Fruit fly (Drosophila melanogaster): ENCODE results near the gene CG10680.

The CG10680 gene

dm6 chr2L:19930102-19930501 lies 33.8 kb upstream of the CG10680 start (continued):
- TF ChIP-seq Oli (tag; optimal IDR thresholded peaks at IDR 0.05) (peak; percentile 23), Dll (GFP tag; IDR thresholded peaks at IDR 0.05; ENCODE audit: partially characterized antibody) (no peak), Dref (GFP tag; IDR thresholded peaks at IDR 0.05) (no peak), Atf6 (GFP tag; IDR thresholded peaks at IDR 0.05) (peak; percentile 48; the same call in 1 of the 2 replicates), al (GFP tag; IDR thresholded peaks at IDR 0.05) (no peak), CG2202 (tag; optimal IDR thresholded peaks at IDR 0.05) (no peak), CG7963 (GFP tag; IDR thresholded peaks at IDR 0.05; ENCODE audit: partially characterized antibody) (no peak), Usf (GFP tag; optimal IDR thresholded peaks at IDR 0.05) (no peak), CG6689 (GFP tag; IDR thresholded peaks at IDR 0.05) (peak; percentile 65; the same call in 1 of the 2 replicates), gsb-n (tag; optimal IDR thresholded peaks at IDR 0.05) (no peak), CG14014 (GFP tag; IDR thresholded peaks at IDR 0.05) (peak; percentile 39; the same call in 1 of the 2 replicates), CG9727 (GFP tag; optimal IDR thresholded peaks at IDR 0.05) (peak; percentile 42), CG17328 (GFP tag; IDR thresholded peaks at IDR 0.05) (0 out of 2 replicates have a peak, but pooled peaks have one; percentile 16), CG10366 (GFP tag; IDR thresholded peaks at IDR 0.05) (peak; percentile 28; the same call in 1 of the 2 replicates), Dfd (GFP tag; optimal IDR thresholded peaks at IDR 0.05) (no peak), chn (GFP tag; optimal IDR thresholded peaks at IDR 0.05) (peak; percentile 1), lov (optimal IDR thresholded peaks at IDR 0.05) (no peak), lov (GFP tag; IDR thresholded peaks at IDR 0.05) (no peak), nom (GFP tag; optimal IDR thresholded peaks at IDR 0.05) (no peak), oc (tag; optimal IDR thresholded peaks at IDR 0.05) (no peak), dmrt11E (tag; optimal IDR thresholded peaks at IDR 0.05) (peak; percentile 6), Dek (tag; optimal IDR thresholded peaks at IDR 0.05) (peak; percentile 38), Dbx (GFP tag; IDR thresholded peaks at IDR 0.05) (peak; percentile 60; the same call in 2 of the 3 replicates), trem (tag; optimal IDR thresholded peaks at IDR 0.05) (no peak), CG12744 (GFP tag; optimal IDR thresholded peaks at IDR 0.05) (no peak), Fer3 (tag; optimal IDR thresholded peaks at IDR 0.05) (peak; percentile 53), scrt (GFP tag; optimal IDR thresholded peaks at IDR 0.05) (peak; percentile 57), CG10321 (GFP tag; IDR thresholded peaks at IDR 0.05) (no peak), CG15479 (GFP tag; optimal IDR thresholded peaks at IDR 0.05) (no peak), CG12942 (GFP tag; optimal IDR thresholded peaks at IDR 0.05) (peak; percentile 4), wdn (GFP tag; IDR thresholded peaks at IDR 0.05) (peak; percentile 4; the same call in 1 of the 2 replicates), CG10654 (GFP tag; optimal IDR thresholded peaks at IDR 0.05) (peak; percentile 20), phol (tag; optimal IDR thresholded peaks at IDR 0.05) (peak; percentile 55), CG5180 (GFP tag; optimal IDR thresholded peaks at IDR 0.05) (no peak), dpn (GFP tag; optimal IDR thresholded peaks at IDR 0.05) (peak in 1 of 2 experiments; percentile 34), CG32772 (GFP tag; IDR thresholded peaks at IDR 0.05) (peak; percentile 49; the same call in 1 of the 2 replicates), bigmax (GFP tag; optimal IDR thresholded peaks at IDR 0.05) (no peak), YL-1 (GFP tag; optimal IDR thresholded peaks at IDR 0.05) (no peak), CG7357 (GFP tag; IDR thresholded peaks at IDR 0.05) (no peak), CG1233 (GFP tag; optimal IDR thresholded peaks at IDR 0.05) (peak; percentile 24), sr (GFP tag; IDR thresholded peaks at IDR 0.05) (no peak), inv (GFP tag; IDR thresholded peaks at IDR 0.05; ENCODE audit: partially characterized antibody) (no peak), Six4 (GFP tag; optimal IDR thresholded peaks at IDR 0.05) (no peak), Gug (GFP tag; IDR thresholded peaks at IDR 0.05) (peak; percentile 22; the same call in 1 of the 4 replicates), sens (GFP tag) (peak; percentile 56), ems (GFP tag; optimal IDR thresholded peaks at IDR 0.05) (no peak), hbn (GFP tag; IDR thresholded peaks at IDR 0.05; ENCODE audit: partially characterized antibody) (no peak), Opbp (GFP tag; IDR thresholded peaks at IDR 0.05; ENCODE audit: partially characterized antibody) (no peak), CG43689 (GFP tag; IDR thresholded peaks at IDR 0.05) (no peak), stc (GFP tag; IDR thresholded peaks at IDR 0.05) (no peak), bowl (GFP tag; IDR thresholded peaks at IDR 0.05) (no peak)

Measured in whole organism, embryonic.